Worm (Caenorhabditis elegans): ENCODE results near the gene grld-1.

ce11 chrIV:132095-132494 is 6.4 kb upstream of the grld-1 start, which contains the start of gene daf-1:
- TF ChIP-seq hmg-20 (GFP tag; IDR thresholded peaks at IDR 0.05) (no peak), Y56A3A.18 (GFP tag; IDR thresholded peaks at IDR 0.05) (no peak), ztf-25 (GFP tag; IDR thresholded peaks at IDR 0.05) (no peak), nfya-1 (tag; optimal IDR thresholded peaks at IDR 0.05; ENCODE audit: borderline replicate concordance, insufficient read depth) (no peak), snpc-4 (GFP tag; optimal IDR thresholded peaks at IDR 0.05) (no peak), snpc-4 (tag; optimal IDR thresholded peaks at IDR 0.05) (no peak), snpc-3.4 (tag; optimal IDR thresholded peaks at IDR 0.05) (no peak), unc-130 (GFP tag; optimal IDR thresholded peaks at IDR 0.05) (no peak), fkh-3 (tag; optimal IDR thresholded peaks at IDR 0.05) (no peak), ceh-40 (GFP tag; IDR thresholded peaks at IDR 0.05) (no peak), nhr-120 (GFP tag; IDR thresholded peaks at IDR 0.05) (no peak)
